Fruit fly (Drosophila melanogaster) whole organism, prepupa: ENCODE data around the gene CG9297.
A peak's percentile ranks its signal among the peaks of the same experiment; 100 is the strongest.

Experiments
- Blimp-1 ChIP-seq: fragments of 200-800 bp; sonication (Bioruptor generic); optimal IDR thresholded peaks from 3 replicates; lab custom pipeline; 2017; ENCODE audit warnings: missing biosample characterization, missing genetic modification characterization, mild to moderate bottlenecking, moderate library complexity, missing genetic modification reagents
- CG10631 ChIP-seq: fragments of 200-800 bp; sonication (Bioruptor generic); optimal IDR thresholded peaks from 2 replicates; lab custom pipeline; 2016; ENCODE audit warnings: missing biosample characterization, missing genetic modification characterization
- CG10669 ChIP-seq: fragments of 200-800 bp; sonication (Bioruptor generic); optimal IDR thresholded peaks from 3 replicates; lab custom pipeline; 2018; ENCODE audit warnings: missing biosample characterization, mild to moderate bottlenecking, missing genetic modification characterization, moderate library complexity
- CG11294 ChIP-seq: fragments of 200-800 bp; sonication (Bioruptor generic); IDR thresholded peaks from 2 replicates; pipeline ENCODE4 v1.3.6; 2022; ENCODE audit warnings: missing biosample characterization, missing genetic modification characterization
- CG11902 ChIP-seq: fragments of 200-800 bp; sonication (Bioruptor generic); optimal IDR thresholded peaks from 3 replicates; lab custom pipeline; 2016; ENCODE audit warnings: missing biosample characterization, missing genetic modification characterization
- CG15336 ChIP-seq: fragments of 200-800 bp; sonication (Bioruptor generic); IDR thresholded peaks from 2 replicates; pipeline ENCODE4 v1.3.6; 2022; ENCODE audit warnings: missing biosample characterization, missing genetic modification characterization
- CG1621 ChIP-seq: fragments of 200-800 bp; sonication (Bioruptor generic); optimal IDR thresholded peaks from 3 replicates; lab custom pipeline; 2018; ENCODE audit warnings: missing biosample characterization, mild to moderate bottlenecking, missing genetic modification characterization
- CG16779 ChIP-seq: fragments of 200-800 bp; sonication (Bioruptor generic); optimal IDR thresholded peaks from 3 replicates; lab custom pipeline; 2017; ENCODE audit warnings: missing biosample characterization, mild to moderate bottlenecking, missing genetic modification characterization
- CG3032 ChIP-seq: fragments of 200-800 bp; optimal IDR thresholded peaks from 2 replicates; lab custom pipeline; 2019; ENCODE audit warnings: missing biosample characterization, mild to moderate bottlenecking, missing genetic modification characterization, moderate library complexity
- CG31627 ChIP-seq: fragments of 200-800 bp; sonication (Bioruptor generic); optimal IDR thresholded peaks from 3 replicates; lab custom pipeline; 2016; ENCODE audit warnings: missing biosample characterization, missing genetic modification characterization
- CG32006 ChIP-seq: fragments of 200-800 bp; sonication (Bioruptor generic); optimal IDR thresholded peaks from 3 replicates; lab custom pipeline; 2017; ENCODE audit warnings: missing biosample characterization, mild to moderate bottlenecking, missing genetic modification characterization
- CG34406 ChIP-seq: fragments of 200-800 bp; sonication (Bioruptor generic); optimal IDR thresholded peaks from 3 replicates; lab custom pipeline; 2016; ENCODE audit warnings: missing biosample characterization, missing genetic modification characterization
- CG3919 ChIP-seq: fragments of 200-800 bp; sonication (Bioruptor generic); optimal IDR thresholded peaks from 3 replicates; lab custom pipeline; 2016; ENCODE audit warnings: missing biosample characterization, missing genetic modification characterization
- CG4318 ChIP-seq: fragments of 200-800 bp; sonication (Bioruptor generic); optimal IDR thresholded peaks from 3 replicates; lab custom pipeline; 2017; ENCODE audit warnings: missing biosample characterization, mild to moderate bottlenecking, missing genetic modification characterization
- CG6163 ChIP-seq: fragments of 200-800 bp; sonication (Bioruptor generic); IDR thresholded peaks from 3 replicates; pipeline ENCODE4 v1.3.6; 2022; ENCODE audit warnings: missing biosample characterization, missing genetic modification characterization
- CG6276 ChIP-seq: fragments of 200-800 bp; sonication (Bioruptor generic); optimal IDR thresholded peaks from 2 replicates; lab custom pipeline; 2017; ENCODE audit warnings: missing biosample characterization, mild to moderate bottlenecking, missing genetic modification characterization
- CG6792 ChIP-seq: fragments of 200-800 bp; sonication (Bioruptor generic); optimal IDR thresholded peaks from 3 replicates; lab custom pipeline; 2016; ENCODE audit warnings: missing biosample characterization, missing genetic modification characterization
- CG6808 ChIP-seq: fragments of 200-800 bp; sonication (Bioruptor generic); optimal IDR thresholded peaks from 3 replicates; lab custom pipeline; 2017; ENCODE audit warnings: missing biosample characterization, missing genetic modification characterization, mild to moderate bottlenecking, moderate library complexity, missing genetic modification reagents
- CG6854 ChIP-seq: fragments of 200-800 bp; sonication (Bioruptor generic); optimal IDR thresholded peaks from 2 replicates; lab custom pipeline; 2017; ENCODE audit warnings: missing biosample characterization, mild to moderate bottlenecking, missing genetic modification characterization
- CG7368 ChIP-seq: fragments of 200-800 bp; sonication (Bioruptor generic); optimal IDR thresholded peaks from 3 replicates; lab custom pipeline; 2016; ENCODE audit warnings: missing biosample characterization, missing genetic modification characterization
- CG8119 ChIP-seq: fragments of 200-800 bp; sonication (Bioruptor generic); IDR thresholded peaks from 3 replicates; pipeline ENCODE4 v1.3.6; 2022; ENCODE audit warnings: missing biosample characterization, missing genetic modification characterization
- CG8319 ChIP-seq: fragments of 200-800 bp; sonication (Bioruptor generic); optimal IDR thresholded peaks from 3 replicates; lab custom pipeline; 2016; ENCODE audit warnings: missing biosample characterization, missing genetic modification characterization
- CG8632 ChIP-seq: fragments of 200-800 bp; sonication (Bioruptor generic); optimal IDR thresholded peaks from 3 replicates; lab custom pipeline; 2016; ENCODE audit warnings: missing biosample characterization, missing genetic modification characterization
- CG9139 ChIP-seq: fragments of 200-800 bp; sonication (Bioruptor generic); optimal IDR thresholded peaks from 3 replicates; lab custom pipeline; 2017; ENCODE audit warnings: missing biosample characterization, mild to moderate bottlenecking, missing genetic modification characterization
- Eip75B ChIP-seq: fragments of 200-800 bp; sonication (Bioruptor generic); optimal IDR thresholded peaks from 3 replicates; lab custom pipeline; 2016; ENCODE audit warnings: missing biosample characterization, missing genetic modification characterization
- Eip78C ChIP-seq: fragments of 200-800 bp; sonication (Bioruptor generic); peaks from one replicate; lab custom pipeline; 2016; ENCODE audit warnings: missing biosample characterization, missing genetic modification characterization
- Eip93F ChIP-seq: fragments of 200-800 bp; sonication (Bioruptor generic); optimal IDR thresholded peaks from 2 replicates; lab custom pipeline; 2016; ENCODE audit warnings: missing biosample characterization, mild to moderate bottlenecking, missing genetic modification characterization
- Ets96B ChIP-seq: fragments of 200-800 bp; optimal IDR thresholded peaks from 2 replicates; lab custom pipeline; 2019; ENCODE audit warnings: missing biosample characterization, mild to moderate bottlenecking, missing genetic modification characterization, moderate library complexity
- Gug ChIP-seq: fragments of 200-800 bp; sonication (Bioruptor generic); IDR thresholded peaks from 2 replicates; pipeline ENCODE4 v1.3.6; 2022; ENCODE audit warnings: missing biosample characterization, missing genetic modification characterization
- Hr38 ChIP-seq: sonication (Bioruptor generic); optimal IDR thresholded peaks from 2 replicates; lab custom pipeline; 2016; ENCODE audit warnings: missing biosample characterization, missing genetic modification characterization
- Hr39 ChIP-seq: fragments of 200-800 bp; sonication (Bioruptor generic); optimal IDR thresholded peaks from 2 replicates; lab custom pipeline; 2016; ENCODE audit warnings: missing biosample characterization, missing genetic modification characterization
- Hr4 ChIP-seq: fragments of 200-800 bp; sonication (Bioruptor generic); optimal IDR thresholded peaks from 3 replicates; lab custom pipeline; 2016; ENCODE audit warnings: missing biosample characterization, missing genetic modification characterization
- Met ChIP-seq: fragments of 200-800 bp; sonication (Bioruptor generic); optimal IDR thresholded peaks from 3 replicates; lab custom pipeline; 2016; ENCODE audit warnings: missing biosample characterization, missing genetic modification characterization
- OdsH ChIP-seq: fragments of 200-800 bp; sonication (Bioruptor generic); optimal IDR thresholded peaks from 3 replicates; lab custom pipeline; 2016; ENCODE audit warnings: missing biosample characterization, missing genetic modification characterization
- Smox ChIP-seq: fragments of 200-800 bp; sonication (Bioruptor generic); optimal IDR thresholded peaks from 3 replicates; lab custom pipeline; 2016; ENCODE audit warnings: missing biosample characterization, missing genetic modification characterization
- Sox14 ChIP-seq: fragments of 200-800 bp; sonication (Bioruptor generic); optimal IDR thresholded peaks from 3 replicates; lab custom pipeline; 2016; ENCODE audit warnings: missing biosample characterization, missing genetic modification characterization
- Sox15 ChIP-seq: fragments of 200-800 bp; sonication (Bioruptor generic); optimal IDR thresholded peaks from 3 replicates; lab custom pipeline; 2016; ENCODE audit warnings: missing biosample characterization, missing genetic modification characterization
- cyc ChIP-seq: fragments of 200-800 bp; sonication (Bioruptor generic); optimal IDR thresholded peaks from 3 replicates; lab custom pipeline; 2016; ENCODE audit warnings: missing biosample characterization, missing genetic modification characterization
- dac ChIP-seq: fragments of 200-800 bp; sonication (Bioruptor generic); optimal IDR thresholded peaks from 2 replicates; lab custom pipeline; 2017; ENCODE audit warnings: missing biosample characterization, mild to moderate bottlenecking, missing genetic modification characterization
- dsx ChIP-seq: fragments of 200-800 bp; optimal IDR thresholded peaks from 3 replicates; lab custom pipeline; 2019; ENCODE audit warnings: missing biosample characterization, mild to moderate bottlenecking, missing genetic modification characterization, moderate library complexity; ENCODE audit not compliant: poor library complexity, severe bottlenecking
- eg ChIP-seq: fragments of 200-800 bp; sonication (Bioruptor generic); IDR thresholded peaks from 3 replicates; pipeline ENCODE4 v1.3.6; 2022; ENCODE audit warnings: missing biosample characterization, missing genetic modification characterization
- esn ChIP-seq: fragments of 200-800 bp; sonication (Bioruptor generic); optimal IDR thresholded peaks from 2 replicates; lab custom pipeline; 2016; ENCODE audit warnings: missing biosample characterization, mild to moderate bottlenecking, missing genetic modification characterization, moderate library complexity
- fd59A ChIP-seq: fragments of 200-800 bp; sonication (Bioruptor generic); optimal IDR thresholded peaks from 2 replicates; lab custom pipeline; 2017; ENCODE audit warnings: missing biosample characterization, mild to moderate bottlenecking, missing genetic modification characterization, missing genetic modification reagents
- fd85E ChIP-seq: fragments of 200-800 bp; sonication (Bioruptor generic); optimal IDR thresholded peaks from 3 replicates; lab custom pipeline; 2016; ENCODE audit warnings: missing biosample characterization, missing genetic modification characterization
- fkh ChIP-seq: fragments of 200-800 bp; sonication (Bioruptor generic); optimal IDR thresholded peaks from 3 replicates; lab custom pipeline; 2017; ENCODE audit warnings: missing biosample characterization, mild to moderate bottlenecking, missing genetic modification characterization, moderate library complexity
- lz ChIP-seq: fragments of 200-800 bp; sonication (Bioruptor generic); optimal IDR thresholded peaks from 3 replicates; lab custom pipeline; 2016; ENCODE audit warnings: missing biosample characterization, missing genetic modification characterization
- net ChIP-seq: fragments of 200-800 bp; sonication (Bioruptor generic); optimal IDR thresholded peaks from 3 replicates; lab custom pipeline; 2016; ENCODE audit warnings: missing biosample characterization, missing genetic modification characterization
- pdm3 ChIP-seq: fragments of 200-800 bp; sonication (Bioruptor generic); optimal IDR thresholded peaks from 3 replicates; lab custom pipeline; 2016; ENCODE audit warnings: missing biosample characterization, missing genetic modification characterization
- salr ChIP-seq, 2 experiments: fragments of 200-800 bp; sonication (Bioruptor generic); optimal IDR thresholded peaks; 3 replicates each; lab custom pipeline; 2016 to 2018; ENCODE audit warnings: missing biosample characterization in 2 of 2, missing genetic modification characterization in 2 of 2, mild to moderate bottlenecking in 1 of 2
- ss ChIP-seq, 2 experiments: fragments of 200-800 bp; sonication (Bioruptor generic); optimal IDR thresholded peaks; 2 replicates in 1 of 2; 3 replicates in 1 of 2; lab custom pipeline; 2017 to 2018; ENCODE audit warnings: mild to moderate bottlenecking in 2 of 2, missing biosample characterization in 2 of 2, missing genetic modification characterization in 2 of 2, moderate library complexity in 1 of 2
- svp ChIP-seq: fragments of 200-800 bp; sonication (Bioruptor generic); peaks from one replicate; lab custom pipeline; 2016; ENCODE audit warnings: missing biosample characterization, missing genetic modification characterization
- topi ChIP-seq: fragments of 200-800 bp; sonication (Bioruptor generic); optimal IDR thresholded peaks from 3 replicates; lab custom pipeline; 2016; ENCODE audit warnings: missing biosample characterization, missing genetic modification characterization
- vri ChIP-seq: fragments of 200-800 bp; sonication (Bioruptor generic); optimal IDR thresholded peaks from 3 replicates; lab custom pipeline; 2016; ENCODE audit warnings: missing biosample characterization, mild to moderate bottlenecking, missing genetic modification characterization

CG9297 gene

dm6 chr3R:13816375-13816711, 45.0 kb downstream of the CG9297 start:
- no peak for TF ChIP-seq CG11294
- TF ChIP-seq net: peak; percentile 60
- no peak for TF ChIP-seq fd59A (GFP tag; lab: Kevin White, UChicago)
- peak; percentile 43 for TF ChIP-seq CG8632
- TF ChIP-seq Eip78C (GFP tag; lab: Kevin White, UChicago): peak; percentile 82
- TF ChIP-seq CG6808 (GFP tag; lab: Kevin White, UChicago): peak; percentile 36
- no peak for TF ChIP-seq fd85E (GFP tag; lab: Kevin White, UChicago)
- TF ChIP-seq Blimp-1 (GFP tag; lab: Kevin White, UChicago): peak; percentile 74
- peak; percentile 17 for TF ChIP-seq vri (GFP tag; lab: Kevin White, UChicago)
- peak; percentile 93 for TF ChIP-seq CG6854
- peak; percentile 13 for TF ChIP-seq CG3032 (tag; lab: Kevin White, UChicago)
- TF ChIP-seq CG10669: peak; percentile 18
- peak; percentile 73 for TF ChIP-seq Eip75B
- TF ChIP-seq pdm3 (GFP tag; lab: Kevin White, UChicago): peak; percentile 41
- TF ChIP-seq CG11902 (GFP tag; lab: Kevin White, UChicago): no peak
- TF ChIP-seq dac (GFP tag; lab: Kevin White, UChicago): no peak
- peak; percentile 73 for TF ChIP-seq eg
- TF ChIP-seq Hr39 (GFP tag; lab: Kevin White, UChicago): no peak
- TF ChIP-seq CG6792 (GFP tag; lab: Kevin White, UChicago): peak; percentile 18
- TF ChIP-seq CG16779 (tag; lab: Kevin White, UChicago): no peak
- TF ChIP-seq CG8319: peak; percentile 0
- peak; percentile 27 for TF ChIP-seq fkh
- no peak for TF ChIP-seq salr (GFP tag; optimal IDR thresholded peaks at IDR 0.05; lab: Kevin White, UChicago)
- TF ChIP-seq Met (GFP tag; lab: Kevin White, UChicago): peak; percentile 12
- peak; percentile 4 for TF ChIP-seq dsx (GFP tag; lab: Kevin White, UChicago)
- TF ChIP-seq topi (GFP tag; lab: Kevin White, UChicago): no peak
- peak; percentile 21 for TF ChIP-seq CG3919 (GFP tag; lab: Kevin White, UChicago)
- TF ChIP-seq svp (GFP tag; lab: Kevin White, UChicago): peak; percentile 29
- no peak for TF ChIP-seq Eip93F
- TF ChIP-seq lz (GFP tag; lab: Kevin White, UChicago): peak; percentile 21
- TF ChIP-seq esn (GFP tag; lab: Kevin White, UChicago): no peak
- no peak for TF ChIP-seq Hr4
- peak; percentile 32 for TF ChIP-seq Smox (GFP tag; lab: Kevin White, UChicago)
- TF ChIP-seq CG9139 (GFP tag; lab: Kevin White, UChicago): no peak
- TF ChIP-seq CG6163 (GFP tag; lab: Robert Waterston, UW): peak; percentile 67; the same call in 2 of the 3 replicates
- TF ChIP-seq CG4318 (GFP tag; lab: Kevin White, UChicago): no peak
- TF ChIP-seq CG34406 (GFP tag; lab: Kevin White, UChicago): peak; percentile 41
- TF ChIP-seq Hr38: no peak
- TF ChIP-seq Gug (GFP tag; lab: Robert Waterston, UW): no peak
- TF ChIP-seq Ets96B: peak; percentile 3
- TF ChIP-seq CG7368: no peak
- peak; percentile 4 for TF ChIP-seq CG6276 (GFP tag; lab: Kevin White, UChicago)
- TF ChIP-seq CG8119 (GFP tag; lab: Robert Waterston, UW): peak; percentile 36; the same call in 1 of the 3 replicates
- TF ChIP-seq Sox14 (GFP tag; lab: Kevin White, UChicago): peak; percentile 20
- peak; percentile 3 for TF ChIP-seq cyc (GFP tag; lab: Kevin White, UChicago)
- no peak for TF ChIP-seq OdsH (GFP tag; lab: Kevin White, UChicago)
- TF ChIP-seq CG31627 (GFP tag; lab: Kevin White, UChicago): no peak
- TF ChIP-seq ss (GFP tag; optimal IDR thresholded peaks at IDR 0.05; lab: Kevin White, UChicago): peak in 1 of 2 experiments; percentile 70
- TF ChIP-seq CG1621 (tag; lab: Kevin White, UChicago): no peak
- no peak for TF ChIP-seq CG10631 (GFP tag; lab: Kevin White, UChicago)
- no peak for TF ChIP-seq Sox15 (GFP tag; lab: Kevin White, UChicago)
- no peak; the same call in 1 of the 2 replicates for TF ChIP-seq CG15336 (GFP tag; lab: Robert Waterston, UW)
- TF ChIP-seq CG32006: no peak
